Worm (Caenorhabditis elegans): ENCODE data around the gene cdk-4.

DNA sequence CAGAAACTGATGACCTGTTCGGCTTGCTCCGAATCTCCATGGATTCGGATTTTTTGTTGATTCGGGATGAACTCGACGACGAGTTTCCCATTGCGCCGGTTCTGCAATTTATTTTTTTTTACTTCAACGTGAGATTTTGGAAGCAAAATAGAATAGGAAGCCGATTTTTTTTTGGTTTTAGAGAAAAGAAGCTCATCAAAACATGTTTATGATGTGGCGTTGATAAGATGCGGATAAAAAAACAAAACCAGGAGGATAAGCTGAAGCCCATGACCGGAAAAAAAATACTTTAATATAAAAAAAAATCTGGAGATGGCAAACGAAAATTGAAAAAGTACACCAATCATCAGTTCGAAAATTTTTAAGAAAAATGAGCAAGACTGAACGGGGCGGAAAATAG is 37.4 kb upstream of the cdk-4 start, which contains the start of gene glb-20:
- TF ChIP-seq him-1 (tag; optimal IDR thresholded peaks at IDR 0.05), result no peak
- no peak for TF ChIP-seq dao-5 (tag; optimal IDR thresholded peaks at IDR 0.05)
